Worm (Caenorhabditis elegans): ENCODE measurements around the gene clec-85.

clec-85 gene

ce11 chrIV:2846264-2846663, 4.4 kb upstream of the clec-85 start, which contains the start of gene Y54G2A.40:
TSS of gene Y54G2A.40 (plus strand) at chrIV:2846476.
- TF ChIP-seq tbx-11 (GFP tag; IDR thresholded peaks at IDR 0.05): no peak
- no peak for TF ChIP-seq tra-4 (tag; optimal IDR thresholded peaks at IDR 0.05)
- TF ChIP-seq pes-1 (GFP tag; IDR thresholded peaks at IDR 0.05): no peak
- TF ChIP-seq ceh-36 (tag; optimal IDR thresholded peaks at IDR 0.05): no peak
- TF ChIP-seq F13C5.2 (tag; optimal IDR thresholded peaks at IDR 0.05): no peak
- no peak for TF ChIP-seq hnd-1 (tag; optimal IDR thresholded peaks at IDR 0.05)
- TF ChIP-seq B0310.2 (tag; optimal IDR thresholded peaks at IDR 0.05): no peak
- no peak for TF ChIP-seq aly-1 (tag; optimal IDR thresholded peaks at IDR 0.05)

ce11 chrIV:2849269-2849668, 1.4 kb upstream of the clec-85 start:
- TF ChIP-seq tbx-11 (GFP tag; IDR thresholded peaks at IDR 0.05): no peak
- TF ChIP-seq flt-1 (GFP tag; IDR thresholded peaks at IDR 0.05): no peak
- TF ChIP-seq B0310.2 (tag; optimal IDR thresholded peaks at IDR 0.05): no peak
- no peak for TF ChIP-seq hnd-1 (tag; optimal IDR thresholded peaks at IDR 0.05)
- TF ChIP-seq tra-4 (tag; optimal IDR thresholded peaks at IDR 0.05): no peak

- TF ChIP-seq ets-7 (tag; optimal IDR thresholded peaks at IDR 0.05) (no peak), hmg-4 (GFP tag; optimal IDR thresholded peaks at IDR 0.05) (no peak), tra-4 (tag; optimal IDR thresholded peaks at IDR 0.05) (no peak), ama-1 (optimal IDR thresholded peaks at IDR 0.05) (no peak), F13C5.2 (tag; optimal IDR thresholded peaks at IDR 0.05) (no peak), ceh-36 (tag; optimal IDR thresholded peaks at IDR 0.05) (no peak), pes-1 (GFP tag; IDR thresholded peaks at IDR 0.05) (no peak), tbx-37 (GFP tag; conservative IDR thresholded peaks at IDR 0.05) (no peak), ceh-13 (GFP tag; optimal IDR thresholded peaks at IDR 0.05) (no peak), flt-1 (GFP tag; IDR thresholded peaks at IDR 0.05) (no peak), tbx-11 (GFP tag; IDR thresholded peaks at IDR 0.05) (no peak), sea-1 (GFP tag; conservative IDR thresholded peaks at IDR 0.05) (no peak), B0310.2 (tag; optimal IDR thresholded peaks at IDR 0.05) (no peak), aly-1 (tag; optimal IDR thresholded peaks at IDR 0.05) (no peak), hmbx-1 (tag; optimal IDR thresholded peaks at IDR 0.05) (no peak)
Observed at ce11 chrIV:2851625-2852024, 939 bp downstream of the clec-85 start.

DNA sequence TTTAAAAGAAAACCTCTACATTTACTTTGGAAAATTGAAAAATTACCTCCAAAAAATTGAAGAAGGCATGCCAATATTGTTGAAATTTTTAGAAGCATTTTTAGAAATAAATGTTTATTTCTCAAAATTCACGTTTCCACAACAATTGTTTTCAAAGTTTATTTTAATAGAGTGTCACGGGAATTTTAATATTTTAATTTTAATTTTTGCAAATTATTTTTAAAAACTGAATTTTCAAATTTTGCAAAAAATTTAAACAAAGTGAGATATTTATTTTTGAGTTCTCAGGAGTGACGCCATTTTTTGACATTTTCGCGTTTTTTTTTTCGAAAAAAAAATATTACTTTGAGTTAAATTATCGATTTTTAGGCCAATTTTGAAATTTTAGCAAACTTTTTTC, 2.5 kb downstream of the clec-85 start, which contains the start of gene Y54G2A.49:
Y54G2A.49 (minus strand) TSS at position 101 of the 400 bp plus-strand sequence.
- TF ChIP-seq scrt-1 (GFP tag; IDR thresholded peaks at IDR 0.05): no peak
- no peak for TF ChIP-seq pes-1 (GFP tag; IDR thresholded peaks at IDR 0.05)
- TF ChIP-seq tra-4 (tag; optimal IDR thresholded peaks at IDR 0.05): no peak
- no peak for TF ChIP-seq B0310.2 (tag; optimal IDR thresholded peaks at IDR 0.05)

- TF ChIP-seq tbx-11 (GFP tag; IDR thresholded peaks at IDR 0.05) (no peak), aly-1 (tag; optimal IDR thresholded peaks at IDR 0.05) (no peak), hnd-1 (tag; optimal IDR thresholded peaks at IDR 0.05) (no peak), sea-1 (GFP tag; conservative IDR thresholded peaks at IDR 0.05) (no peak), hmbx-1 (tag; optimal IDR thresholded peaks at IDR 0.05) (no peak), ceh-13 (GFP tag; optimal IDR thresholded peaks at IDR 0.05) (no peak), hmg-4 (GFP tag; optimal IDR thresholded peaks at IDR 0.05) (no peak), B0310.2 (tag; optimal IDR thresholded peaks at IDR 0.05) (no peak), tra-4 (tag; optimal IDR thresholded peaks at IDR 0.05) (no peak), pes-1 (GFP tag; IDR thresholded peaks at IDR 0.05) (no peak), ceh-36 (tag; optimal IDR thresholded peaks at IDR 0.05) (no peak), scrt-1 (GFP tag; IDR thresholded peaks at IDR 0.05) (no peak), F13C5.2 (tag; optimal IDR thresholded peaks at IDR 0.05) (no peak), ama-1 (optimal IDR thresholded peaks at IDR 0.05) (no peak), tbx-37 (GFP tag; conservative IDR thresholded peaks at IDR 0.05) (no peak)
Observed at ce11 chrIV:2854161-2854560, 3.5 kb downstream of the clec-85 start.

ce11 chrIV:2855056-2855752, 4.5 kb downstream of the clec-85 start:
- TF ChIP-seq pes-1 (GFP tag; IDR thresholded peaks at IDR 0.05) (no peak), ets-7 (tag; optimal IDR thresholded peaks at IDR 0.05) (no peak), sea-1 (GFP tag; conservative IDR thresholded peaks at IDR 0.05) (no peak), aly-1 (tag; optimal IDR thresholded peaks at IDR 0.05) (no peak), tra-4 (tag; optimal IDR thresholded peaks at IDR 0.05) (no peak)

DNA sequence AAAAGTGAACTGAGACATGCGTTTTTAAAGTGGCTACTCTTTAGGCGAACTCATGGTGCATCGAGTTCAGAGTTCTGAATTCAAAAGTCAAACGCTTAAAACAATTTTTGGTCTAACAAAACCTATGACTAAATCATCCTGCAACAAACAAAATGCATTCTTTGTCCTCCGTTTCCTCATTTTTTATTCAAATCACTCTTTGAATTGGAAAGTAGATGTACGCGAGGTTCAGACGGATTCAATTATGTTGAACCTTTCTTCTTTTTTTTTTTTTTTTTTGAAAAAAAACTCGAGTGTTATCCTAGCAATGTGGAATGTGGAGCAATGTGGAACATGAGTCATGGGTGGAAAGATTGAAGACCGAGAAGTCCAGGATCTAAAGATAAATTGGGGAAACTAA, 8.0 kb downstream of the clec-85 start:
- TF ChIP-seq tbx-37 (GFP tag; conservative IDR thresholded peaks at IDR 0.05) (no peak), pes-1 (GFP tag; IDR thresholded peaks at IDR 0.05) (no peak), hmbx-1 (tag; optimal IDR thresholded peaks at IDR 0.05) (no peak), sea-1 (GFP tag; conservative IDR thresholded peaks at IDR 0.05) (no peak), tbx-11 (GFP tag; IDR thresholded peaks at IDR 0.05) (no peak), F13C5.2 (tag; optimal IDR thresholded peaks at IDR 0.05) (no peak), ceh-36 (tag; optimal IDR thresholded peaks at IDR 0.05) (no peak), hnd-1 (tag; optimal IDR thresholded peaks at IDR 0.05) (no peak)

- TF ChIP-seq tbx-37 (GFP tag; conservative IDR thresholded peaks at IDR 0.05): no peak
- no peak for TF ChIP-seq ceh-13 (GFP tag; optimal IDR thresholded peaks at IDR 0.05)
- TF ChIP-seq hmbx-1 (tag; optimal IDR thresholded peaks at IDR 0.05): no peak
- no peak for TF ChIP-seq B0310.2 (tag; optimal IDR thresholded peaks at IDR 0.05)
- TF ChIP-seq hnd-1 (tag; optimal IDR thresholded peaks at IDR 0.05): no peak
- no peak for TF ChIP-seq tra-4 (tag; optimal IDR thresholded peaks at IDR 0.05)
- TF ChIP-seq tbx-11 (GFP tag; IDR thresholded peaks at IDR 0.05): no peak
- no peak for TF ChIP-seq hmg-4 (GFP tag; optimal IDR thresholded peaks at IDR 0.05)
- TF ChIP-seq aly-1 (tag; optimal IDR thresholded peaks at IDR 0.05): no peak
- no peak for TF ChIP-seq pes-1 (GFP tag; IDR thresholded peaks at IDR 0.05)
- TF ChIP-seq scrt-1 (GFP tag; IDR thresholded peaks at IDR 0.05): no peak
- no peak for TF ChIP-seq sea-1 (GFP tag; conservative IDR thresholded peaks at IDR 0.05)
- no peak for TF ChIP-seq ets-7 (tag; optimal IDR thresholded peaks at IDR 0.05)
- TF ChIP-seq flt-1 (GFP tag; IDR thresholded peaks at IDR 0.05): no peak
- no peak for TF ChIP-seq F13C5.2 (tag; optimal IDR thresholded peaks at IDR 0.05)
Observed at ce11 chrIV:2864743-2865142, 14.1 kb downstream of the clec-85 start, which contains the start of gene Y54G2A.16. TSS of gene Y54G2A.16 (minus strand) at chrIV:2864843.
